Worm (Caenorhabditis elegans): Measurements from ENCODE around the gene str-131.

Gene str-131

DNA sequence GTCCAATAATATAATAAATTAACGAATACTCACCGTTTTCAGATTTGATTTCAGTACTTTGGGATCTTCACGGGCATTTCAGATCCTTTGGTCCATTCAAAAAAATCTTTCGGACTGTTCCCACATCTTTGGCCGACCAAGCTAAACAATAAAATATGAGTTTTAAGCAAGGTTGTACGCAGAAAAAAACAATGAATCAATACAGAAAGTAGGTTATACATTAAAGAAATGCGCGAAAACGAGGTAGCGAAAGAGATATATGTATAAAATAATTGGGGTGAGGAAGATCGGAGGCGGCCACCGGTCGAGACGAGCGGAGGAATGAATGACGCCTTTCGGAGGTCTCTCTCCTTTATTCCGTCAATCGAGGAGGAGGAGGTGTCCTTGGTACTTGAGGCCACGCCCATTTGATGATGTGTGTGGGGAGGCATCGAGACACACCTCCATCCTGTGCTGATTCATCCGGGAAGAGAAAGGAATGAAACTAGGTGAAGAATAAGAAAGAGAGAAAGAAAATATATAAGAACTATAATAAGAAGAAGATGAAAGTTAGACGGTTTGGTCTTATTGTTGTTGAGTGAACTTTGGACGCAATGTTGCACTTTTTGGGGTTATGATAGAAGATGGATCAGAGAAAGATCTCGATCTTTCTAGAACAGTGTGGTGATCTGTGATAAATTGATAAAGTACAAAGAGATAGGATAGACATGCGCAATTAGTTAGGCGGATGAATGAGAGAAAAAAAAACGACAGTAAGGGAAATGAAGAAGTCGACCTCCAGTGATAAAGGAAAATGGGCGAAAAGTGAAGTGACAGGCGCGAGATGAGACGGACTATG lies 41.0 kb downstream of the str-131 start (continued):
- peak; percentile 22 to 94 (median 76) for TF ChIP-seq elt-3 (tag; optimal IDR thresholded peaks at IDR 0.05)
- TF ChIP-seq C16A3.4 (tag; optimal IDR thresholded peaks at IDR 0.05): peak; percentile 4
- peak; percentile 46 for TF ChIP-seq snu-23 (GFP tag; optimal IDR thresholded peaks at IDR 0.05)
- TF ChIP-seq efl-1 (optimal IDR thresholded peaks at IDR 0.05): no peak
- TF ChIP-seq efl-1 (GFP tag; optimal IDR thresholded peaks at IDR 0.05 in 1 of 2): no peak
- TF ChIP-seq nhr-84 (tag; optimal IDR thresholded peaks at IDR 0.05): no peak
- peak; percentile 32 for TF ChIP-seq mep-1 (tag; optimal IDR thresholded peaks at IDR 0.05)
- no peak for TF ChIP-seq zag-1 (tag; optimal IDR thresholded peaks at IDR 0.05)
- no peak for TF ChIP-seq xbp-1 (tag; optimal IDR thresholded peaks at IDR 0.05)
- TF ChIP-seq ceh-90 (tag; optimal IDR thresholded peaks at IDR 0.05): no peak
- peak; percentile 54 for TF ChIP-seq nhr-71 (tag; optimal IDR thresholded peaks at IDR 0.05)
- TF ChIP-seq unc-30 (tag; optimal IDR thresholded peaks at IDR 0.05): no peak
- no peak for TF ChIP-seq hlh-4 (tag; optimal IDR thresholded peaks at IDR 0.05)
- TF ChIP-seq skn-1 (tag; optimal IDR thresholded peaks at IDR 0.05): no peak
- no peak for TF ChIP-seq vab-15 (tag; optimal IDR thresholded peaks at IDR 0.05)
- TF ChIP-seq tbx-2 (tag; optimal IDR thresholded peaks at IDR 0.05): peak; percentile 30
- TF ChIP-seq lin-15B (tag; optimal IDR thresholded peaks at IDR 0.05): no peak
- TF ChIP-seq nhr-85 (tag): peak; percentile 84
- no peak for TF ChIP-seq nhr-28 (tag; optimal IDR thresholded peaks at IDR 0.05)
- no peak for TF ChIP-seq hlh-17 (GFP tag; optimal IDR thresholded peaks at IDR 0.05; ENCODE audit: borderline replicate concordance)
- no peak for TF ChIP-seq zip-4 (GFP tag; optimal IDR thresholded peaks at IDR 0.05)
- TF ChIP-seq pag-3 (tag; optimal IDR thresholded peaks at IDR 0.05; ENCODE audit: borderline replicate concordance, insufficient read depth): no peak
- no peak for TF ChIP-seq F16B12.6 (tag; optimal IDR thresholded peaks at IDR 0.05)
- no peak for TF ChIP-seq ztf-11 (tag; optimal IDR thresholded peaks at IDR 0.05)
- TF ChIP-seq egl-27 (tag; optimal IDR thresholded peaks at IDR 0.05): no peak
- TF ChIP-seq mef-2 (tag; optimal IDR thresholded peaks at IDR 0.05): no peak
- TF ChIP-seq fkh-4 (tag; optimal IDR thresholded peaks at IDR 0.05; ENCODE audit: borderline replicate concordance): no peak
- TF ChIP-seq nhr-20 (tag; optimal IDR thresholded peaks at IDR 0.05): peak; percentile 66
- TF ChIP-seq ces-1 (GFP tag; optimal IDR thresholded peaks at IDR 0.05): no peak
- TF ChIP-seq pax-3 (tag; optimal IDR thresholded peaks at IDR 0.05): no peak
- peak; percentile 78 for TF ChIP-seq ama-1 (optimal IDR thresholded peaks at IDR 0.05)
- TF ChIP-seq nhr-237 (tag; optimal IDR thresholded peaks at IDR 0.05): no peak
- peak; percentile 98 for TF ChIP-seq blmp-1 (tag; optimal IDR thresholded peaks at IDR 0.05)
- peak; percentile 61 for TF ChIP-seq lin-14 (GFP tag; optimal IDR thresholded peaks at IDR 0.05)
- no peak for TF ChIP-seq fos-1 (tag; optimal IDR thresholded peaks at IDR 0.05)
- no peak for TF ChIP-seq egl-13 (tag; optimal IDR thresholded peaks at IDR 0.05)

DNA sequence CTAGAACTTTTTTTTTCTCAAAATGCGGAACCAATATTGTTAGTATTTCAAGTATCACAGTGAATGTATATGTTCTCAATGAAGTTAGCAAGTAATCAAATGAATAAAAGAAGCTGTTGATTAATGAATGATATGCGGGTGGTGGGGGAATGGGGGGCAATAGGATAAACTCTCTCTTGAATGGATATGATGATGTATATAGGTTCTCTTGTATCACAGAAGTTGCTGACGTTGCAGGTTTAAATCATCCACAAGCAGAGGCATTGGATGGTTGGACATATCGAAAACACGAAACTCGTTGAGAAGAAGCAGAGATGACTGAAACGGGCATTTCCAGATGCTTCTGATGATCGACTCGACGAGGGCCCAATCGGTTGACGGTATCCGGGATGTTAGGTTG lies 41.9 kb downstream of the str-131 start:
- TF ChIP-seq efl-1 (optimal IDR thresholded peaks at IDR 0.05): no peak
- TF ChIP-seq efl-1 (GFP tag; optimal IDR thresholded peaks at IDR 0.05 in 1 of 2): peak in 1 of 2 experiments; percentile 68
- no peak for TF ChIP-seq nhr-19 (GFP tag; conservative IDR thresholded peaks at IDR 0.05)
- TF ChIP-seq nhr-85 (tag): peak; percentile 6
- peak; percentile 8 for TF ChIP-seq lin-14 (GFP tag; optimal IDR thresholded peaks at IDR 0.05)

DNA sequence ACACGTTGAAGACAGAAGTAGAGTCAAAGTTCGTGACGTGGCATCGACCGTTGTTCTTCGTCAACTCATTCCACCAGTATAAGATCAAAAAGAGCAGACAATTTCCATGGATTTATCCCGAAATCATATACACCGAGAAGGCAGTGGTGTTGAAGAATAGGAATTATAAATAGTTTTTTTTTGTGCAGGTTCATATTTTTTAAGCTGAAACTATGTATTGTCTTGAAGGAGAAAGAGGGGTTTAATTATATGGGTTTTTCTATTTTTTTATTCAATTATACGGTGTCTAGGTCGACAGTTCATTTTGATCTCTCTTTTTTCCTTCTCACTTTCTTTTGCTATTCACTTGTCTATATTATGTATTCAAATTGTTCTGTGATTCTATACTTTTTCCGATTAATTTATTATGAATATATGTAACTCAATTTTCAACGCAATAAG lies 42.4 kb downstream of the str-131 start:
- TF ChIP-seq grh-1 (GFP tag; IDR thresholded peaks at IDR 0.05): peak; percentile 46
- no peak for TF ChIP-seq skn-1 (tag; optimal IDR thresholded peaks at IDR 0.05)
- peak; percentile 57 for TF ChIP-seq nhr-71 (tag; optimal IDR thresholded peaks at IDR 0.05)
- peak; percentile 40 for TF ChIP-seq mep-1 (tag; optimal IDR thresholded peaks at IDR 0.05)
- TF ChIP-seq elt-3 (tag; optimal IDR thresholded peaks at IDR 0.05): peak in 2 of 6 experiments; percentile 42 to 73
- TF ChIP-seq lin-35 (GFP tag; optimal IDR thresholded peaks at IDR 0.05): peak in 1 of 2 experiments; percentile 26
- peak; percentile 27 for TF ChIP-seq blmp-1 (tag; optimal IDR thresholded peaks at IDR 0.05)
- TF ChIP-seq lsy-2 (tag; optimal IDR thresholded peaks at IDR 0.05): peak; percentile 30 to 32
- peak; percentile 48 for TF ChIP-seq nhr-20 (tag; optimal IDR thresholded peaks at IDR 0.05)
- TF ChIP-seq C34B4.2 (tag; optimal IDR thresholded peaks at IDR 0.05): no peak
- TF ChIP-seq fkh-4 (tag; optimal IDR thresholded peaks at IDR 0.05; ENCODE audit: borderline replicate concordance): no peak
- TF ChIP-seq mdl-1 (tag; optimal IDR thresholded peaks at IDR 0.05): no peak
- TF ChIP-seq swsn-7 (tag; optimal IDR thresholded peaks at IDR 0.05): peak; percentile 13
- TF ChIP-seq snu-23 (GFP tag; optimal IDR thresholded peaks at IDR 0.05): peak; percentile 46
- peak; percentile 66 for TF ChIP-seq nhr-90 (tag; optimal IDR thresholded peaks at IDR 0.05; ENCODE audit: poor library complexity)
- no peak for TF ChIP-seq nhr-76 (tag; optimal IDR thresholded peaks at IDR 0.05)
- TF ChIP-seq unc-86 (tag; optimal IDR thresholded peaks at IDR 0.05): no peak
- TF ChIP-seq lin-39 (tag; optimal IDR thresholded peaks at IDR 0.05): no peak
- no peak for TF ChIP-seq pqm-1 (tag; optimal IDR thresholded peaks at IDR 0.05)
- TF ChIP-seq unc-98 (GFP tag; IDR thresholded peaks at IDR 0.05): no peak

All from whole organism, L1 larva.